Fruit fly (Drosophila melanogaster): ENCODE measurements around the gene TBC1D23.

Gene TBC1D23

dm6 chr2L:1150554-1150953 lies 21.4 kb downstream of the TBC1D23 start, which contains the start of the genes Tfb4 and Vps29 (continued):
- TF ChIP-seq CG14860 (GFP tag; IDR thresholded peaks at IDR 0.05; ENCODE audit: partially characterized antibody): peak; percentile 93
- TF ChIP-seq pb (GFP tag; optimal IDR thresholded peaks at IDR 0.05): no peak
- peak; percentile 11 for TF ChIP-seq dmrt11E (tag; optimal IDR thresholded peaks at IDR 0.05)
- no peak for TF ChIP-seq stc (GFP tag; IDR thresholded peaks at IDR 0.05)
- no peak for TF ChIP-seq Jarid2 (GFP tag; optimal IDR thresholded peaks at IDR 0.05)
- no peak for TF ChIP-seq Lhr (GFP tag; optimal IDR thresholded peaks at IDR 0.05)
- TF ChIP-seq gcm2 (GFP tag; optimal IDR thresholded peaks at IDR 0.05): no peak
- peak; percentile 36; the same call in 1 of the 2 replicates for TF ChIP-seq CG31224 (GFP tag; IDR thresholded peaks at IDR 0.05)
- TF ChIP-seq E2f2 (GFP tag; IDR thresholded peaks at IDR 0.05): peak; percentile 76
- peak; percentile 35 for TF ChIP-seq sens (GFP tag)
- peak; percentile 37 for TF ChIP-seq CG18011 (GFP tag; optimal IDR thresholded peaks at IDR 0.05)
- TF ChIP-seq CG6254 (GFP tag; optimal IDR thresholded peaks at IDR 0.05): no peak
- peak; percentile 48 for TF ChIP-seq phol (tag; optimal IDR thresholded peaks at IDR 0.05)
- TF ChIP-seq her (GFP tag; optimal IDR thresholded peaks at IDR 0.05): peak; percentile 75
- peak; percentile 56 for TF ChIP-seq B-H2 (GFP tag; optimal IDR thresholded peaks at IDR 0.05)
- TF ChIP-seq NK7.1 (GFP tag; optimal IDR thresholded peaks at IDR 0.05): no peak
- TF ChIP-seq CG30020 (tag; optimal IDR thresholded peaks at IDR 0.05): no peak
- TF ChIP-seq CG4820 (GFP tag; optimal IDR thresholded peaks at IDR 0.05): peak; percentile 21
- peak; percentile 84 for TF ChIP-seq zfh2 (GFP tag; optimal IDR thresholded peaks at IDR 0.05)
- TF ChIP-seq CG2678 (tag; optimal IDR thresholded peaks at IDR 0.05): no peak
- no peak for TF ChIP-seq TFAM (GFP tag; optimal IDR thresholded peaks at IDR 0.05)
- TF ChIP-seq Asciz (GFP tag; optimal IDR thresholded peaks at IDR 0.05): no peak
- TF ChIP-seq CG17361 (GFP tag; IDR thresholded peaks at IDR 0.05): no peak
- peak; percentile 7 for TF ChIP-seq CG9797 (GFP tag; optimal IDR thresholded peaks at IDR 0.05)
- TF ChIP-seq CG6813 (GFP tag; optimal IDR thresholded peaks at IDR 0.05): no peak
- TF ChIP-seq CG9727 (GFP tag; optimal IDR thresholded peaks at IDR 0.05): no peak
- no peak for TF ChIP-seq CG11093 (GFP tag; IDR thresholded peaks at IDR 0.05)
- no peak for TF ChIP-seq CG12236 (GFP tag; optimal IDR thresholded peaks at IDR 0.05)
- no peak for TF ChIP-seq CG3995 (GFP tag; optimal IDR thresholded peaks at IDR 0.05)
- no peak for TF ChIP-seq CG6765 (GFP tag; optimal IDR thresholded peaks at IDR 0.05)
- no peak for TF ChIP-seq otp (GFP tag; IDR thresholded peaks at IDR 0.05)
- TF ChIP-seq bsh (GFP tag; optimal IDR thresholded peaks at IDR 0.05): peak in 1 of 2 experiments; percentile 28
- no peak for TF ChIP-seq onecut (GFP tag; IDR thresholded peaks at IDR 0.05)
- TF ChIP-seq unpg (GFP tag; optimal IDR thresholded peaks at IDR 0.05): no peak
- no peak for TF ChIP-seq CG1602 (GFP tag; optimal IDR thresholded peaks at IDR 0.05)
- TF ChIP-seq Taf1 (GFP tag; IDR thresholded peaks at IDR 0.05): no peak
- 0 out of 2 replicates have a peak, but pooled peaks have one; percentile 17 for TF ChIP-seq CG11247 (GFP tag; IDR thresholded peaks at IDR 0.05)
- peak; percentile 18 for TF ChIP-seq shn (GFP tag; optimal IDR thresholded peaks at IDR 0.05)
- peak; percentile 87 for TF ChIP-seq amos (GFP tag; IDR thresholded peaks at IDR 0.05; ENCODE audit: partially characterized antibody)
- no peak for TF ChIP-seq CG13123 (GFP tag; optimal IDR thresholded peaks at IDR 0.05)
- no peak for TF ChIP-seq kay (GFP tag; optimal IDR thresholded peaks at IDR 0.05)
- TF ChIP-seq B-H1 (GFP tag; IDR thresholded peaks at IDR 0.05): no peak; the same call in 2 of the 3 replicates
- no peak for TF ChIP-seq CG13894 (tag; optimal IDR thresholded peaks at IDR 0.05)
- TF ChIP-seq CG1024 (GFP tag; IDR thresholded peaks at IDR 0.05): 0 out of 2 replicates have a peak, but pooled peaks have one; percentile 32
- TF ChIP-seq luna (GFP tag; optimal IDR thresholded peaks at IDR 0.05): no peak
- peak; percentile 96 for TF ChIP-seq tna (GFP tag; IDR thresholded peaks at IDR 0.05; ENCODE audit: partially characterized antibody)
- TF ChIP-seq CG4328 (GFP tag; optimal IDR thresholded peaks at IDR 0.05): no peak
- no peak for TF ChIP-seq grau (tag; optimal IDR thresholded peaks at IDR 0.05)
- peak; percentile 49 for TF ChIP-seq Chrac-16 (GFP tag; optimal IDR thresholded peaks at IDR 0.05)
- TF ChIP-seq Rx (GFP tag; IDR thresholded peaks at IDR 0.05): no peak
- peak; percentile 89 for TF ChIP-seq sna (GFP tag; IDR thresholded peaks at IDR 0.05; ENCODE audit: partially characterized antibody)

Measured in whole organism, embryonic.